Worm (Caenorhabditis elegans) whole organism, midembryonic: ENCODE measurements around the gene rpl-3.

Source experiments
- flt-1 ChIP-seq: fragments of 200-800 bp; sonication (Bioruptor generic); IDR thresholded peaks from 2 replicates; pipeline ENCODE4 v1.3.6; 2022; ENCODE audit warnings: missing genetic modification characterization, missing compliant biosample characterization
- klf-2 ChIP-seq: fragments of 200-800 bp; sonication (Bioruptor generic); conservative IDR thresholded peaks from 2 replicates; pipeline ENCODE4 v1.3.6; 2022; ENCODE audit warnings: missing genetic modification reagents, missing genetic modification characterization, missing compliant biosample characterization
- med-1 ChIP-seq: sonication (generic microtip); optimal IDR thresholded peaks from 2 replicates; lab custom pipeline; 2017; ENCODE audit warnings: missing genetic modification characterization, mild to moderate bottlenecking, missing compliant biosample characterization, antibody characterized with exemption, missing genetic modification reagents; ENCODE audit not compliant: insufficient read depth
- ref-1 ChIP-seq: fragments of 200-800 bp; sonication (Bioruptor generic); conservative IDR thresholded peaks from 2 replicates; pipeline ENCODE4 v1.3.6; 2022; ENCODE audit warnings: missing genetic modification reagents, missing genetic modification characterization, missing compliant biosample characterization
- tab-1 ChIP-seq: fragments of 200-800 bp; sonication (Bioruptor generic); IDR thresholded peaks from 2 replicates; pipeline ENCODE4 v1.3.6; 2022; ENCODE audit warnings: missing genetic modification characterization, missing compliant biosample characterization
- ztf-29 ChIP-seq: fragments of 200-800 bp; sonication (Bioruptor generic); IDR thresholded peaks from 2 replicates; pipeline ENCODE4 v1.3.6; 2022; ENCODE audit warnings: missing genetic modification reagents, missing genetic modification characterization, missing compliant biosample characterization

DNA sequence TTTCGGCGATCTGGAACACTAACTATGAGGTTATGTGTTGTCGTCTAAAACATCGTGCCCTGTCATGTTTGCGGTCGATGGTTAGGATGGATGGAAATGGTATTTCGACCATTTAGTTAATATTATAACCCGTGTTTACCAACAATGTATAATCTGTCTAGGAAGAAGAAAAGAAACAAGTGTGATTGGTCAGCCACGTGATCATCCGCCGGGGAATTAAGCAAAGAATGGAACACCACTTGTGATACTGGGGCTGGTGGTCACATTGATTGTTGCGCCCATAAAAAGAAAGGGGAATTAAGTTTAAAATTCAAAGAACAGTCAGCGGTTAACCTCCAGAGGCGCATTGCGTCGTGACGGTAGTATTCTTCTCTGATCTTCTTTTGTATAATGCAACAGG is 8.0 kb downstream of the rpl-3 start:
- no peak for TF ChIP-seq ztf-29 (GFP tag; lab: Robert Waterston, UW)
- TF ChIP-seq ref-1 (GFP tag; lab: Robert Waterston, UW), result no peak
- no peak for TF ChIP-seq klf-2 (GFP tag; lab: Robert Waterston, UW)
- TF ChIP-seq flt-1 (GFP tag; lab: Robert Waterston, UW), result no peak
- TF ChIP-seq tab-1 (GFP tag; lab: Robert Waterston, UW), result no peak
- no peak for TF ChIP-seq med-1
